Worm (Caenorhabditis elegans) whole organism, L4 larva: ENCODE data around the gene F26F4.9.

Source experiments
- F44E2.7 ChIP-seq: fragments of 200-800 bp; sonication (Bioruptor generic); IDR thresholded peaks from 2 replicates; pipeline ENCODE4 v2.1.2; 2022; ENCODE audit warnings: missing genetic modification characterization, missing compliant biosample characterization
- F49E8.2 ChIP-seq: sonication (generic microtip); optimal IDR thresholded peaks from 2 replicates; lab custom pipeline; 2016; ENCODE audit warnings: missing compliant biosample characterization, mild to moderate bottlenecking, missing genetic modification characterization, borderline replicate concordance
- T26A8.4 ChIP-seq: fragments of 200-800 bp; sonication (Bioruptor generic); IDR thresholded peaks from 2 replicates; pipeline ENCODE4 v1.3.6; 2022; ENCODE audit warnings: missing genetic modification characterization, missing compliant biosample characterization
- Y105C5A.15 ChIP-seq: fragments of 200-800 bp; sonication (Bioruptor generic); IDR thresholded peaks from 2 replicates; pipeline ENCODE4 v1.3.6; 2022; ENCODE audit warnings: missing genetic modification characterization, missing compliant biosample characterization
- Y48G9A.11 ChIP-seq: fragments of 200-800 bp; sonication (Bioruptor generic); IDR thresholded peaks from 2 replicates; pipeline ENCODE4 v1.3.6; 2022; ENCODE audit warnings: missing genetic modification reagents, missing genetic modification characterization, missing compliant biosample characterization
- Y75B8A.6 ChIP-seq: fragments of 200-800 bp; sonication (Bioruptor generic); IDR thresholded peaks from 2 replicates; pipeline ENCODE4 v1.3.6; 2022; ENCODE audit warnings: missing genetic modification reagents, missing genetic modification characterization, missing compliant biosample characterization
- ZK546.5 ChIP-seq, 2 experiments: sonication (generic microtip); optimal IDR thresholded peaks; 2 replicates each; lab custom pipeline; 2017; ENCODE audit warnings: missing biosample characterization in 2 of 2, missing genetic modification characterization in 2 of 2
- attf-4 ChIP-seq: sonication (generic microtip); optimal IDR thresholded peaks from 3 replicates; lab custom pipeline; 2017; ENCODE audit warnings: missing biosample characterization, missing genetic modification characterization
- ceh-20 ChIP-seq: fragments of 200-800 bp; sonication (Bioruptor generic); IDR thresholded peaks from 2 replicates; pipeline ENCODE4 v1.3.6; 2022; ENCODE audit warnings: missing genetic modification reagents, missing genetic modification characterization, missing compliant biosample characterization
- ceh-44 ChIP-seq: fragments of 200-800 bp; sonication (Bioruptor generic); IDR thresholded peaks from 2 replicates; pipeline ENCODE4 v1.3.6; 2022; ENCODE audit warnings: missing genetic modification reagents, missing genetic modification characterization, missing compliant biosample characterization
- ces-1 ChIP-seq: fragments of 150-350 bp; sonication (generic microtip); optimal IDR thresholded peaks from 4 replicates; lab custom pipeline; 2014; ENCODE audit warnings: missing biosample characterization, missing genetic modification reagents, missing genetic modification characterization
- cey-2 ChIP-seq: sonication (generic microtip); optimal IDR thresholded peaks from 3 replicates; lab custom pipeline; 2017; ENCODE audit warnings: missing genetic modification characterization, mild to moderate bottlenecking, missing compliant biosample characterization, antibody characterized with exemption, borderline replicate concordance; ENCODE audit not compliant: insufficient read depth
- ctbp-1 ChIP-seq: fragments of 200-800 bp; sonication (Bioruptor generic); IDR thresholded peaks from 2 replicates; pipeline ENCODE4 v1.3.6; 2022; ENCODE audit warnings: missing genetic modification reagents, missing genetic modification characterization, missing compliant biosample characterization
- daf-16 ChIP-seq, 3 experiments: sonication (generic microtip); optimal IDR thresholded peaks; 2 replicates each; lab custom pipeline; 2016 to 2017; ENCODE audit warnings: missing genetic modification characterization in 3 of 3, missing genetic modification reagents in 3 of 3, mild to moderate bottlenecking in 2 of 3, missing compliant biosample characterization in 2 of 3, missing biosample characterization in 1 of 3, moderate library complexity in 1 of 3
- dmd-6 ChIP-seq: fragments of 200-800 bp; sonication (Bioruptor generic); IDR thresholded peaks from 2 replicates; pipeline ENCODE4 v1.3.6; 2022; ENCODE audit warnings: missing genetic modification reagents, missing genetic modification characterization, missing compliant biosample characterization
- dmd-8 ChIP-seq: fragments of 200-800 bp; sonication (Bioruptor generic); IDR thresholded peaks from 2 replicates; pipeline ENCODE4 v1.3.6; 2022; ENCODE audit warnings: missing genetic modification characterization, missing compliant biosample characterization
- dve-1 ChIP-seq: sonication (generic microtip); optimal IDR thresholded peaks from 2 replicates; lab custom pipeline; 2017; ENCODE audit warnings: antibody characterized with exemption, mild to moderate bottlenecking, missing genetic modification characterization, missing compliant biosample characterization; ENCODE audit not compliant: insufficient read depth
- fos-1 ChIP-seq: fragments of 150-350 bp; optimal IDR thresholded peaks from 2 replicates; lab custom pipeline; 2014; ENCODE audit warnings: missing biosample characterization, missing genetic modification characterization
- hif-1 ChIP-seq, 2 experiments: sonication (generic microtip); optimal IDR thresholded peaks; 2 replicates each; lab custom pipeline; 2016 to 2017; ENCODE audit warnings: missing compliant biosample characterization in 2 of 2, missing genetic modification characterization in 2 of 2, missing genetic modification reagents in 2 of 2, missing genotype in 2 of 2, mild to moderate bottlenecking in 1 of 2
- jun-1 ChIP-seq: fragments of 150-350 bp; optimal IDR thresholded peaks from 2 replicates; lab custom pipeline; 2014; ENCODE audit warnings: missing biosample characterization, missing genetic modification reagents, missing genetic modification characterization
- lim-7 ChIP-seq: fragments of 200-800 bp; sonication (Bioruptor generic); IDR thresholded peaks from 2 replicates; pipeline ENCODE4 v1.3.6; 2022; ENCODE audit warnings: missing genetic modification characterization, missing compliant biosample characterization
- lin-1 ChIP-seq: fragments of 200-800 bp; sonication (Bioruptor generic); IDR thresholded peaks from 2 replicates; pipeline ENCODE4 v1.3.6; 2022; ENCODE audit warnings: missing genetic modification reagents, missing genetic modification characterization, missing compliant biosample characterization
- lin-13 ChIP-seq: fragments of 150-350 bp; optimal IDR thresholded peaks from 2 replicates; lab custom pipeline; 2014; ENCODE audit warnings: missing biosample characterization, missing genetic modification reagents, missing genetic modification characterization
- lin-15B ChIP-seq: fragments of 150-350 bp; sonication (generic microtip); optimal IDR thresholded peaks from 3 replicates; lab custom pipeline; 2014; ENCODE audit warnings: missing biosample characterization, missing genetic modification characterization
- lin-29 ChIP-seq: fragments of 200-800 bp; sonication (Bioruptor generic); IDR thresholded peaks from 2 replicates; pipeline ENCODE4 v1.3.6; 2022; ENCODE audit warnings: missing genetic modification reagents, missing genetic modification characterization, missing compliant biosample characterization
- lir-3 ChIP-seq: sonication (generic microtip); optimal IDR thresholded peaks from 2 replicates; lab custom pipeline; 2016; ENCODE audit warnings: mild to moderate bottlenecking, missing genetic modification characterization, missing compliant biosample characterization
- lsy-2 ChIP-seq, 2 experiments: fragments of 150-350 bp in 1 of 2; sonication (generic microtip) in 1 of 2; optimal IDR thresholded peaks; 2 replicates each; lab custom pipeline; 2014 to 2017; ENCODE audit warnings: missing biosample characterization in 2 of 2, missing genetic modification characterization in 2 of 2
- madf-9 ChIP-seq: fragments of 200-800 bp; sonication (Bioruptor generic); conservative IDR thresholded peaks from 2 replicates; pipeline ENCODE4 v1.3.6; 2022; ENCODE audit warnings: missing genetic modification reagents, missing genetic modification characterization, missing compliant biosample characterization
- mes-2 ChIP-seq: sonication (generic microtip); optimal IDR thresholded peaks from 2 replicates; lab custom pipeline; 2016; ENCODE audit warnings: missing genotype, mild to moderate bottlenecking, missing genetic modification characterization, missing compliant biosample characterization; ENCODE audit not compliant: poor library complexity, severe bottlenecking
- nhr-102 ChIP-seq: sonication (generic microtip); optimal IDR thresholded peaks from 2 replicates; lab custom pipeline; 2016; ENCODE audit warnings: mild to moderate bottlenecking, missing genetic modification characterization, moderate library complexity, missing compliant biosample characterization
- nhr-237 ChIP-seq: sonication (generic microtip); optimal IDR thresholded peaks from 2 replicates; lab custom pipeline; 2017; ENCODE audit warnings: missing biosample characterization, missing genetic modification characterization
- nhr-25 ChIP-seq: sonication (generic microtip); optimal IDR thresholded peaks from 2 replicates; lab custom pipeline; 2017; ENCODE audit warnings: missing genetic modification characterization, mild to moderate bottlenecking, missing compliant biosample characterization, antibody characterized with exemption, moderate library complexity, borderline replicate concordance; ENCODE audit not compliant: insufficient read depth
- nhr-41 ChIP-seq: fragments of 200-800 bp; sonication (Bioruptor generic); IDR thresholded peaks from 2 replicates; pipeline ENCODE4 v1.3.6; 2022; ENCODE audit warnings: missing genetic modification reagents, missing genetic modification characterization, missing compliant biosample characterization
- nhr-42 ChIP-seq: fragments of 200-800 bp; sonication (Bioruptor generic); IDR thresholded peaks from 2 replicates; pipeline ENCODE4 v1.3.6; 2022; ENCODE audit warnings: missing genetic modification characterization, missing compliant biosample characterization
- nhr-48 ChIP-seq: sonication (generic microtip); optimal IDR thresholded peaks from 2 replicates; lab custom pipeline; 2016; ENCODE audit warnings: mild to moderate bottlenecking, missing genetic modification characterization, missing compliant biosample characterization
- nhr-6 ChIP-seq: fragments of 150-350 bp; optimal IDR thresholded peaks from 2 replicates; lab custom pipeline; 2014; ENCODE audit warnings: missing biosample characterization, missing genetic modification characterization
- nhr-77 ChIP-seq: fragments of 150-350 bp; optimal IDR thresholded peaks from 2 replicates; lab custom pipeline; 2014; ENCODE audit warnings: missing biosample characterization, missing genetic modification characterization
- php-3 ChIP-seq: fragments of 200-800 bp; sonication (Bioruptor generic); IDR thresholded peaks from 2 replicates; pipeline ENCODE4 v1.3.6; 2022; ENCODE audit warnings: missing genetic modification reagents, missing genetic modification characterization, missing compliant biosample characterization
- pqm-1 ChIP-seq: sonication (generic microtip); optimal IDR thresholded peaks from 2 replicates; lab custom pipeline; 2017; ENCODE audit warnings: missing biosample characterization, missing genetic modification characterization
- skn-1 ChIP-seq: fragments of 150-350 bp; optimal IDR thresholded peaks from 2 replicates; lab custom pipeline; 2014; ENCODE audit warnings: missing biosample characterization, missing genetic modification characterization
- snpc-1.2 ChIP-seq: fragments of 200-800 bp; sonication (Bioruptor generic); IDR thresholded peaks from 2 replicates; pipeline ENCODE4 v1.3.6; 2022; ENCODE audit warnings: missing genetic modification reagents, missing genetic modification characterization, missing compliant biosample characterization
- spr-1 ChIP-seq: sonication (generic microtip); optimal IDR thresholded peaks from 2 replicates; lab custom pipeline; 2016; ENCODE audit warnings: mild to moderate bottlenecking, missing genetic modification characterization, missing compliant biosample characterization
- tag-97 ChIP-seq: fragments of 200-800 bp; sonication (Bioruptor generic); IDR thresholded peaks from 2 replicates; pipeline ENCODE4 v1.3.6; 2022; ENCODE audit warnings: missing genetic modification characterization, missing compliant biosample characterization
- unc-39 ChIP-seq: sonication (generic microtip); optimal IDR thresholded peaks from 2 replicates; lab custom pipeline; 2017; ENCODE audit warnings: missing biosample characterization, missing genetic modification characterization
- unc-62 ChIP-seq, 3 experiments: fragments of 150-350 bp in 1 of 3; sonication (generic microtip); optimal IDR thresholded peaks in 2 of 3; peaks in 1 of 3; 1 replicate in 1 of 3; 2 replicates in 2 of 3; lab custom pipeline; 2014 to 2017; ENCODE audit warnings: missing biosample characterization in 3 of 3, missing genetic modification characterization in 3 of 3, missing genetic modification reagents in 3 of 3, missing genotype in 1 of 3
- zfp-3 ChIP-seq: fragments of 200-800 bp; sonication (Bioruptor generic); conservative IDR thresholded peaks from 2 replicates; pipeline ENCODE4 v1.3.6; 2022; ENCODE audit warnings: missing genetic modification reagents, missing genetic modification characterization, missing compliant biosample characterization
- zip-11 ChIP-seq: fragments of 200-800 bp; sonication (Bioruptor generic); IDR thresholded peaks from 2 replicates; pipeline ENCODE4 v1.3.6; 2022; ENCODE audit warnings: missing genetic modification characterization, missing compliant biosample characterization
- ztf-11 ChIP-seq: fragments of 150-350 bp; optimal IDR thresholded peaks from 2 replicates; lab custom pipeline; 2014; ENCODE audit warnings: missing biosample characterization, missing genetic modification characterization
- ztf-7 ChIP-seq: fragments of 150-350 bp; optimal IDR thresholded peaks from 2 replicates; lab custom pipeline; 2014; ENCODE audit warnings: missing biosample characterization, missing genetic modification characterization

F26F4.9 gene

ce11 chrIII:4899728-4900127 lies 12.6 kb downstream of the F26F4.9 start (continued):
- TF ChIP-seq zfp-3 (GFP tag; lab: Robert Waterston, UW) (peak; percentile 96), spr-1 (peak; percentile 96), lir-3 (tag; lab: Kevin White, UChicago) (peak; percentile 86), Y75B8A.6 (GFP tag; lab: Robert Waterston, UW) (peak; percentile 95), Y105C5A.15 (GFP tag; lab: Robert Waterston, UW) (no peak), cey-2 (tag; lab: Kevin White, UChicago) (peak; percentile 9), lin-13 (peak; percentile 97), ztf-11 (no peak), unc-39 (tag; lab: Kevin White, UChicago) (peak; percentile 90), daf-16 (GFP tag; optimal IDR thresholded peaks at IDR 0.05; lab: Kevin White, UChicago) (peak; percentile 78 to 97), daf-16 (tag; optimal IDR thresholded peaks at IDR 0.05; lab: Kevin White, UChicago) (peak; percentile 65), pqm-1 (tag; lab: Kevin White, UChicago) (peak; percentile 31), nhr-25 (tag; lab: Kevin White, UChicago) (peak; percentile 98), dve-1 (tag; lab: Kevin White, UChicago) (peak; percentile 100), unc-62 (GFP tag; optimal IDR thresholded peaks at IDR 0.05 in 1 of 2; lab: Kevin White, UChicago) (peak; percentile 28 to 100), unc-62 (tag; optimal IDR thresholded peaks at IDR 0.05; lab: Kevin White, UChicago) (no peak), nhr-237 (peak; percentile 77), tag-97 (no peak), nhr-41 (GFP tag; lab: Robert Waterston, UW) (peak; percentile 99), jun-1 (tag; lab: Kevin White, UChicago) (peak; percentile 96), fos-1 (tag; lab: Kevin White, UChicago) (no peak), ceh-20 (peak; percentile 99), ctbp-1 (GFP tag; lab: Robert Waterston, UW) (peak; percentile 99), madf-9 (GFP tag; lab: Robert Waterston, UW) (peak; percentile 97), T26A8.4 (GFP tag; lab: Robert Waterston, UW) (peak; percentile 98), nhr-77 (peak; percentile 96), lin-29 (peak; percentile 94), mes-2 (tag; lab: Kevin White, UChicago) (peak; percentile 94), zip-11 (no peak), nhr-6 (tag; lab: Kevin White, UChicago) (peak; percentile 97), F44E2.7 (GFP tag; lab: Robert Waterston, UW) (peak; percentile 84; the same call in 1 of the 2 replicates), hif-1 (tag; optimal IDR thresholded peaks at IDR 0.05; lab: Kevin White, UChicago) (peak; percentile 94 to 97), dmd-6 (GFP tag; lab: Robert Waterston, UW) (peak; percentile 100), lim-7 (peak; percentile 73), nhr-48 (tag; lab: Kevin White, UChicago) (peak; percentile 98), lin-15B (tag; lab: Kevin White, UChicago) (peak; percentile 71), skn-1 (tag; lab: Kevin White, UChicago) (peak; percentile 64), ZK546.5 (tag; optimal IDR thresholded peaks at IDR 0.05; lab: Kevin White, UChicago) (peak in 1 of 2 experiments; percentile 59), ces-1 (peak; percentile 70), nhr-42 (GFP tag; lab: Robert Waterston, UW) (peak; percentile 96), ztf-7 (tag; lab: Kevin White, UChicago) (peak; percentile 74), Y48G9A.11 (GFP tag; lab: Robert Waterston, UW) (peak; percentile 81), snpc-1.2 (peak; percentile 78), attf-4 (no peak), lin-1 (GFP tag; lab: Robert Waterston, UW) (peak; percentile 99), dmd-8 (peak; percentile 58; the same call in 1 of the 2 replicates), php-3 (GFP tag; lab: Robert Waterston, UW) (peak; percentile 97), lsy-2 (tag; optimal IDR thresholded peaks at IDR 0.05; lab: Kevin White, UChicago) (peak; percentile 93 to 97), F49E8.2 (tag; lab: Kevin White, UChicago) (no peak), ceh-44 (GFP tag; lab: Robert Waterston, UW) (peak; percentile 58; the same call in 1 of the 2 replicates), nhr-102 (tag; lab: Kevin White, UChicago) (peak; percentile 98)
